Fruit fly (Drosophila melanogaster): Measurements from ENCODE around the gene CG10359.

CG10359 gene

DNA sequence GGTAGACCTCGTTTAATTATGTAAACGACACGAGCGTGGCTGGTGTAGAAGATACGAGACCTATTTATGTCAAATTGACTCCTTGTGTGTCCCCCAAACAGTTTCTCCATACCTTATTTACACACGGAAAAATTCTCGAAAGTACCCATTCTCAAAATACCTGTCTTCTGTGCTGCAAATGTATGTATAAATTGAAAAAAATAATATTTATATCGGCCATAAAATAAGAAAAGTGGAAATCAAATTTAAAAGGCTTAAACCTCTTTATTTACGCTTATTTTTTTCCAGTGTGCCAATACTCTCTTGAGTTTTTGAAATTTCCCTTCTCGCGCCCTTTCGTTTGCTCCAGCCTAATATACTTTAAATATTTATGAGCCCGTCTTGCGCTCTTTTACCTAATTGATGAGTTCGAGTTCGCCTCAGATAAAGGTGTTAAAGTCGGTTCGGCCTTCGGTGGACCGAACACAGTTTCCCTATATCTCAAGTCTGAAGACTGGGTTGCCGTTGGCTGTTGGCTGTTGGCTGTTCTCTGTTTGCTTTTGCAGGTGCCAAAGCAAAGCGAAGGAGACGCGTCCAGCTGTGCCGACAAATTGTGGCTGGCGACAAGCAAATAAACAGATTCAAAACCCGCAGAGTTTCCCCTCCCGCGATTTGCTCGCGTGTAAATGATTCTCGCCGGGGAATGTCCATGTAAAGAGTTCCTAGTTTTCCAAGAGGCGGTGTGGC, 26.8 kb downstream of the CG10359 start (continued):
- TF ChIP-seq Atf-2 (GFP tag; optimal IDR thresholded peaks at IDR 0.05) (peak; percentile 53), CoRest (tag; optimal IDR thresholded peaks at IDR 0.05) (peak; percentile 84), CG10366 (GFP tag; IDR thresholded peaks at IDR 0.05) (peak; percentile 55; the same call in 1 of the 2 replicates), nmo (GFP tag; optimal IDR thresholded peaks at IDR 0.05) (peak; percentile 90), kah (GFP tag; optimal IDR thresholded peaks at IDR 0.05) (peak; percentile 9), CG10462 (GFP tag; optimal IDR thresholded peaks at IDR 0.05) (peak; percentile 74), NC2α (GFP tag; optimal IDR thresholded peaks at IDR 0.05) (no peak), row (GFP tag; IDR thresholded peaks at IDR 0.05) (peak; percentile 79), HHEX (GFP tag; optimal IDR thresholded peaks at IDR 0.05) (peak; percentile 14), lola (GFP tag; optimal IDR thresholded peaks at IDR 0.05) (peak in 1 of 3 experiments; percentile 93), so (GFP tag; IDR thresholded peaks at IDR 0.05) (peak; percentile 60; the same call in 1 of the 3 replicates), CG11696 (GFP tag; IDR thresholded peaks at IDR 0.05) (no peak), zf30C (GFP tag; optimal IDR thresholded peaks at IDR 0.05) (peak; percentile 85), Hmx (GFP tag; optimal IDR thresholded peaks at IDR 0.05) (peak; percentile 54), en (GFP tag; optimal IDR thresholded peaks at IDR 0.05) (peak; percentile 28), psq (GFP tag; optimal IDR thresholded peaks at IDR 0.05) (peak; percentile 67), twi (tag; optimal IDR thresholded peaks at IDR 0.05) (peak; percentile 70), CG3065 (GFP tag; optimal IDR thresholded peaks at IDR 0.05) (peak; percentile 60), Meics (GFP tag; optimal IDR thresholded peaks at IDR 0.05) (peak; percentile 4), gce (GFP tag; IDR thresholded peaks at IDR 0.05) (peak; percentile 72; the same call in 2 of the 3 replicates), Elba2 (GFP tag; optimal IDR thresholded peaks at IDR 0.05) (no peak), Stat92E (GFP tag; optimal IDR thresholded peaks at IDR 0.05) (peak in 1 of 3 experiments; percentile 92), CG1024 (GFP tag; IDR thresholded peaks at IDR 0.05) (peak; percentile 47; the same call in 1 of the 2 replicates), CG7963 (GFP tag; IDR thresholded peaks at IDR 0.05; ENCODE audit: partially characterized antibody) (no peak), Hsf (GFP tag; optimal IDR thresholded peaks at IDR 0.05) (peak; percentile 71), CG9215 (GFP tag; IDR thresholded peaks at IDR 0.05) (peak; percentile 17; the same call in 1 of the 2 replicates), ttk (GFP tag; IDR thresholded peaks at IDR 0.05) (peak; percentile 61; the same call in 1 of the 2 replicates), grau (tag; optimal IDR thresholded peaks at IDR 0.05) (peak; percentile 78), gro (GFP tag; optimal IDR thresholded peaks at IDR 0.05) (no peak), slbo (GFP tag; IDR thresholded peaks at IDR 0.05) (0 out of 2 replicates have a peak, but pooled peaks have one; percentile 12), inv (GFP tag; IDR thresholded peaks at IDR 0.05; ENCODE audit: partially characterized antibody) (no peak), Bteb2 (GFP tag; optimal IDR thresholded peaks at IDR 0.05) (peak; percentile 27), Chrac-16 (GFP tag; optimal IDR thresholded peaks at IDR 0.05) (peak; percentile 81), HmgD (GFP tag; optimal IDR thresholded peaks at IDR 0.05) (no peak), nom (GFP tag; optimal IDR thresholded peaks at IDR 0.05) (no peak), CG11723 (GFP tag; optimal IDR thresholded peaks at IDR 0.05) (peak; percentile 52), CG8290 (GFP tag; optimal IDR thresholded peaks at IDR 0.05) (peak; percentile 75), CG8290 (tag; optimal IDR thresholded peaks at IDR 0.05) (peak in 1 of 2 experiments; percentile 34), E2f2 (GFP tag; IDR thresholded peaks at IDR 0.05) (no peak; the same call in 1 of the 2 replicates), nerfin-2 (GFP tag; IDR thresholded peaks at IDR 0.05; ENCODE audit: partially characterized antibody) (no peak), CG9727 (GFP tag; optimal IDR thresholded peaks at IDR 0.05) (peak; percentile 89), odd (GFP tag; optimal IDR thresholded peaks at IDR 0.05) (peak; percentile 65), CG9817 (tag; optimal IDR thresholded peaks at IDR 0.05) (peak; percentile 20), CG17385 (GFP tag; optimal IDR thresholded peaks at IDR 0.05) (peak; percentile 63), sqz (GFP tag; optimal IDR thresholded peaks at IDR 0.05) (peak; percentile 44), Dad (GFP tag; optimal IDR thresholded peaks at IDR 0.05) (peak; percentile 10), Ada2b (GFP tag; IDR thresholded peaks at IDR 0.05) (peak; percentile 45; the same call in 1 of the 2 replicates), gfzf (GFP tag; optimal IDR thresholded peaks at IDR 0.05) (no peak), CG4404 (GFP tag; IDR thresholded peaks at IDR 0.05) (peak; percentile 60; the same call in 1 of the 2 replicates)
